Worm (Caenorhabditis elegans) whole organism, L3 larva: ENCODE results near the gene mps-4.
A peak's percentile ranks its signal among the peaks of the same experiment; 100 is the strongest.

Source experiments
- ZK546.5 ChIP-seq: sonication (generic microtip); optimal IDR thresholded peaks from 2 replicates; lab custom pipeline; 2017; ENCODE audit warnings: missing biosample characterization, missing genetic modification characterization
- ama-1 ChIP-seq: fragments of 150-350 bp; optimal IDR thresholded peaks from 2 replicates; lab custom pipeline; 2018
- ceh-16 ChIP-seq: sonication (generic microtip); optimal IDR thresholded peaks from 2 replicates; lab custom pipeline; 2017; ENCODE audit warnings: missing biosample characterization, missing genetic modification characterization
- ceh-82 ChIP-seq: fragments of 150-350 bp; optimal IDR thresholded peaks from 2 replicates; lab custom pipeline; 2014; ENCODE audit warnings: missing biosample characterization, missing genetic modification characterization
- egl-27 ChIP-seq: sonication (generic microtip); optimal IDR thresholded peaks from 4 replicates; lab custom pipeline; 2017; ENCODE audit warnings: missing biosample characterization, missing genetic modification reagents, missing genetic modification characterization
- elt-1 ChIP-seq: fragments of 150-350 bp; optimal IDR thresholded peaks from 2 replicates; lab custom pipeline; 2014; ENCODE audit warnings: missing biosample characterization, missing genetic modification characterization
- elt-2 ChIP-seq: sonication (generic microtip); optimal IDR thresholded peaks from 2 replicates; lab custom pipeline; 2016; ENCODE audit warnings: missing genetic modification reagents, mild to moderate bottlenecking, missing genetic modification characterization, missing compliant biosample characterization
- eor-1 ChIP-seq, 2 experiments: fragments of 150-350 bp; optimal IDR thresholded peaks; 2 replicates each; lab custom pipeline; 2014 to 2018; ENCODE audit warnings: missing biosample characterization in 2 of 2, missing genetic modification characterization in 2 of 2
- fkh-10 ChIP-seq: sonication (generic microtip); optimal IDR thresholded peaks from 2 replicates; lab custom pipeline; 2017; ENCODE audit warnings: missing biosample characterization, missing genetic modification reagents, missing genetic modification characterization
- fkh-2 ChIP-seq: fragments of 150-350 bp; optimal IDR thresholded peaks from 2 replicates; lab custom pipeline; 2014; ENCODE audit warnings: missing biosample characterization, missing genetic modification reagents, missing genetic modification characterization
- hmg-11 ChIP-seq: sonication (generic microtip); optimal IDR thresholded peaks from 2 replicates; lab custom pipeline; 2016; ENCODE audit warnings: missing genetic modification characterization, missing compliant biosample characterization
- jun-1 ChIP-seq: fragments of 150-350 bp; optimal IDR thresholded peaks from 2 replicates; lab custom pipeline; 2014; ENCODE audit warnings: missing biosample characterization, missing genetic modification reagents, missing genetic modification characterization
- lin-15B ChIP-seq: fragments of 150-350 bp; optimal IDR thresholded peaks from 2 replicates; lab custom pipeline; 2014; ENCODE audit warnings: missing biosample characterization, missing genetic modification characterization
- lsy-12 ChIP-seq: sonication (generic microtip); optimal IDR thresholded peaks from 2 replicates; lab custom pipeline; 2016; ENCODE audit warnings: mild to moderate bottlenecking, missing genetic modification characterization, missing compliant biosample characterization
- mdl-1 ChIP-seq: fragments of 150-350 bp; optimal IDR thresholded peaks from 2 replicates; lab custom pipeline; 2014; ENCODE audit warnings: missing biosample characterization, missing genetic modification characterization
- mml-1 ChIP-seq: fragments of 150-350 bp; sonication (generic microtip); optimal IDR thresholded peaks from 3 replicates; lab custom pipeline; 2014; ENCODE audit warnings: missing biosample characterization, missing genetic modification characterization
- nhr-11 ChIP-seq: fragments of 150-350 bp; optimal IDR thresholded peaks from 2 replicates; lab custom pipeline; 2014; ENCODE audit warnings: missing biosample characterization, missing genetic modification characterization
- nhr-12 ChIP-seq: fragments of 150-350 bp; optimal IDR thresholded peaks from 2 replicates; lab custom pipeline; 2014; ENCODE audit warnings: missing biosample characterization, missing genetic modification characterization
- nhr-23 ChIP-seq: fragments of 150-350 bp; optimal IDR thresholded peaks from 2 replicates; lab custom pipeline; 2014; ENCODE audit warnings: missing biosample characterization, missing genetic modification reagents, missing genetic modification characterization
- nhr-237 ChIP-seq: fragments of 150-350 bp; optimal IDR thresholded peaks from 2 replicates; lab custom pipeline; 2014; ENCODE audit warnings: missing biosample characterization, missing genetic modification characterization
- nhr-25 ChIP-seq: sonication (generic microtip); optimal IDR thresholded peaks from 2 replicates; lab custom pipeline; 2017; ENCODE audit warnings: missing biosample characterization, missing genetic modification characterization
- nhr-28 ChIP-seq: fragments of 150-350 bp; optimal IDR thresholded peaks from 2 replicates; lab custom pipeline; 2014; ENCODE audit warnings: missing biosample characterization, missing genetic modification characterization
- nhr-43 ChIP-seq: sonication (generic microtip); optimal IDR thresholded peaks from 2 replicates; lab custom pipeline; 2016; ENCODE audit warnings: mild to moderate bottlenecking, missing genetic modification characterization, missing compliant biosample characterization; ENCODE audit not compliant: poor library complexity, severe bottlenecking
- nhr-67 ChIP-seq: fragments of 150-350 bp; optimal IDR thresholded peaks from 2 replicates; lab custom pipeline; 2014; ENCODE audit warnings: missing biosample characterization, missing genetic modification characterization
- nhr-76 ChIP-seq: fragments of 150-350 bp; sonication (generic microtip); optimal IDR thresholded peaks from 5 replicates; lab custom pipeline; 2014; ENCODE audit warnings: missing biosample characterization, missing genetic modification characterization
- nhr-77 ChIP-seq: fragments of 150-350 bp; optimal IDR thresholded peaks from 2 replicates; lab custom pipeline; 2014; ENCODE audit warnings: missing biosample characterization, missing genetic modification characterization
- pha-4 ChIP-seq: fragments of 150-350 bp; optimal IDR thresholded peaks from 2 replicates; lab custom pipeline; 2014; ENCODE audit warnings: missing biosample characterization, missing genetic modification reagents, missing genetic modification characterization
- pqm-1 ChIP-seq: fragments of 150-350 bp; optimal IDR thresholded peaks from 2 replicates; lab custom pipeline; 2017; ENCODE audit warnings: missing biosample characterization, missing genetic modification characterization, inconsistent platforms
- snpc-4 ChIP-seq: fragments of 150-350 bp; optimal IDR thresholded peaks from 2 replicates; lab custom pipeline; 2014; ENCODE audit warnings: missing biosample characterization, missing genetic modification characterization
- unc-62 ChIP-seq: fragments of 150-350 bp; sonication (generic microtip); optimal IDR thresholded peaks from 4 replicates; lab custom pipeline; 2014; ENCODE audit warnings: missing biosample characterization, missing genetic modification reagents, missing genetic modification characterization
- zag-1 ChIP-seq: fragments of 150-350 bp; optimal IDR thresholded peaks from 2 replicates; lab custom pipeline; 2014; ENCODE audit warnings: missing biosample characterization, missing genetic modification characterization
- ztf-11 ChIP-seq: fragments of 150-350 bp; optimal IDR thresholded peaks from 2 replicates; lab custom pipeline; 2014; ENCODE audit warnings: missing biosample characterization, missing genetic modification characterization
- ztf-4 ChIP-seq: fragments of 150-350 bp; optimal IDR thresholded peaks from 2 replicates; lab custom pipeline; 2014; ENCODE audit warnings: missing biosample characterization, missing genetic modification characterization

The mps-4 gene

ce11 chrIII:8283525-8283924, 11.9 kb upstream of the mps-4 start:
- TF ChIP-seq nhr-76 (tag; lab: Kevin White, UChicago) (no peak), fkh-2 (tag; lab: Kevin White, UChicago) (no peak), snpc-4 (tag; lab: Kevin White, UChicago) (no peak), ztf-4 (tag; lab: Kevin White, UChicago) (no peak), nhr-23 (tag; lab: Kevin White, UChicago) (no peak), nhr-12 (no peak), eor-1 (tag; optimal IDR thresholded peaks at IDR 0.05; lab: Kevin White, UChicago) (no peak), ztf-11 (tag; lab: Kevin White, UChicago) (no peak), mdl-1 (no peak), fkh-10 (no peak), egl-27 (tag; lab: Kevin White, UChicago) (no peak), lin-15B (tag; lab: Kevin White, UChicago) (no peak), nhr-28 (tag; lab: Kevin White, UChicago) (no peak), jun-1 (no peak), nhr-25 (tag; lab: Kevin White, UChicago) (no peak), ZK546.5 (no peak), ceh-82 (no peak), ama-1 (lab: Kevin White, UChicago) (no peak), lsy-12 (tag; lab: Kevin White, UChicago) (no peak)

- TF ChIP-seq nhr-43 (tag; lab: Kevin White, UChicago): no peak
- no peak for TF ChIP-seq ceh-82
- TF ChIP-seq nhr-25 (tag; lab: Kevin White, UChicago): no peak
- TF ChIP-seq hmg-11 (tag; lab: Kevin White, UChicago): no peak
- no peak for TF ChIP-seq ceh-16 (tag; lab: Kevin White, UChicago)
- TF ChIP-seq nhr-237 (tag; lab: Kevin White, UChicago): no peak
- TF ChIP-seq nhr-11 (tag; lab: Kevin White, UChicago): no peak
- TF ChIP-seq eor-1 (tag; optimal IDR thresholded peaks at IDR 0.05; lab: Kevin White, UChicago): no peak
- no peak for TF ChIP-seq elt-1 (tag; lab: Kevin White, UChicago)
- TF ChIP-seq nhr-23 (tag; lab: Kevin White, UChicago): no peak
- TF ChIP-seq mdl-1: no peak
- TF ChIP-seq zag-1: no peak
- no peak for TF ChIP-seq unc-62
Measured at ce11 chrIII:8281310-8281709, 9.7 kb upstream of the mps-4 start.

ce11 chrIII:8280352-8280751, 8.8 kb upstream of the mps-4 start:
- TF ChIP-seq pha-4 (tag; lab: Kevin White, UChicago) (no peak), elt-1 (tag; lab: Kevin White, UChicago) (no peak), jun-1 (no peak), nhr-11 (tag; lab: Kevin White, UChicago) (no peak), ama-1 (lab: Kevin White, UChicago) (no peak), ceh-16 (tag; lab: Kevin White, UChicago) (no peak), pqm-1 (no peak), snpc-4 (tag; lab: Kevin White, UChicago) (no peak), nhr-67 (tag; lab: Kevin White, UChicago) (no peak), eor-1 (tag; optimal IDR thresholded peaks at IDR 0.05; lab: Kevin White, UChicago) (no peak), nhr-77 (tag; lab: Kevin White, UChicago) (no peak), ZK546.5 (no peak)
- TF ChIP-seq, all 47 proteins: peak for 0

ce11 chrIII:8279567-8279966, 8.0 kb upstream of the mps-4 start:
- TF ChIP-seq zag-1 (no peak), elt-1 (tag; lab: Kevin White, UChicago) (peak; percentile 20)
- TF ChIP-seq, all 47 proteins: peak for 1

ce11 chrIII:8278801-8279200, 7.2 kb upstream of the mps-4 start, which contains the start of gene mig-10:
mig-10 (plus strand) TSS chrIII:8279101.
- TF ChIP-seq mml-1 (tag; lab: Kevin White, UChicago): no peak

ce11 chrIII:8275871-8276270, 4.3 kb upstream of the mps-4 start, which contains the start of gene clec-160:
clec-160 (minus strand) TSS chrIII:8275971.
- peak; percentile 6 for TF ChIP-seq elt-2 (tag; lab: Kevin White, UChicago)
- TF ChIP-seq nhr-11 (tag; lab: Kevin White, UChicago): no peak
